Worm (Caenorhabditis elegans): ENCODE measurements around the gene B0272.4.

The B0272.4 gene

DNA sequence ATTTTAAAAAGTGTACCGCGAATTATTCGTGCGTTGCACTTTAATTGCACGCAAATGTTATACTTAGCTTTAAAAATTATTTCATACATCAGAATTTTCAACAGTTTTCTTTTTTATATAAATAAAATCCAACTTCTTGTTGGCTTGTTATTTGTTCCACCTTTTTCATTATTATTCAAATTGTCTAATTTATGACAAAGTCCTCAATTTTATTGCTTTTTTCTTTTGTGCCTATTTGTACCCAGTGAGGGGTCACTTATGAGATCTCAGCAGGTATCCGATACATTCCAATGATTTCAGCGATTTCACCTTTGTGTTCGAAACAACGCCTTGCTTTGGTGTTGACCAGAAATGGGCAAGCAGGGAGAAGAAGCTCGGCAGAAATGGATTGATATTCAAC lies 30.8 kb upstream of the B0272.4 start, which contains the start of gene fln-2:
Gene fln-2 (plus strand): TSS at position 301 of the 400 bp plus-strand sequence.
- TF ChIP-seq ztf-4 (tag; optimal IDR thresholded peaks at IDR 0.05) (no peak), nhr-85 (tag) (no peak), fos-1 (tag; optimal IDR thresholded peaks at IDR 0.05) (no peak)

DNA sequence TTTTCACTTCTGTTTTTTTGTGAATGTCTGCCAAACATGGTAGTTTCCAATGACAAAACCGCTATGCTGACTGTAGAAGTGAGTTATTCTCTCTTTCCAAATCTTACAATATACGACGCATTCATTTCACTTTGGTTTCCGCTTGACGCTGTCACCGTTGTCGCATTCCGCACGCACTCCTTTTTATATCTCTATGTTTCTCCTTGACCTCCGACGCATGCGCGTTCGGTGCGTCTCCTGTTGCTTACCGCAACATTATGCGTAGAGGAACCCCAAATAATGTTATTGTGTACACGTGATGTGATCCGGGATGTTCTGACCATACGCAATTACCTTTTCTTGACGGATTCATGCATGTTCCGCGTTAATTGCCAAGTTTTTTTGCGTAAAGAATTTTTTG lies 26.3 kb upstream of the B0272.4 start:
- TF ChIP-seq elt-3 (tag; optimal IDR thresholded peaks at IDR 0.05) (peak in 1 of 6 experiments; percentile 48), dpl-1 (GFP tag; optimal IDR thresholded peaks at IDR 0.05) (no peak), blmp-1 (tag; optimal IDR thresholded peaks at IDR 0.05) (peak; percentile 92)

- TF ChIP-seq sox-4 (tag; optimal IDR thresholded peaks at IDR 0.05) (no peak), lin-14 (GFP tag; optimal IDR thresholded peaks at IDR 0.05) (peak; percentile 59), blmp-1 (tag; optimal IDR thresholded peaks at IDR 0.05) (peak; percentile 40), xbp-1 (tag; optimal IDR thresholded peaks at IDR 0.05) (no peak), nhr-85 (tag) (peak; percentile 75)
Measured at ce11 chrX:9402464-9402863, 25.8 kb upstream of the B0272.4 start.

DNA sequence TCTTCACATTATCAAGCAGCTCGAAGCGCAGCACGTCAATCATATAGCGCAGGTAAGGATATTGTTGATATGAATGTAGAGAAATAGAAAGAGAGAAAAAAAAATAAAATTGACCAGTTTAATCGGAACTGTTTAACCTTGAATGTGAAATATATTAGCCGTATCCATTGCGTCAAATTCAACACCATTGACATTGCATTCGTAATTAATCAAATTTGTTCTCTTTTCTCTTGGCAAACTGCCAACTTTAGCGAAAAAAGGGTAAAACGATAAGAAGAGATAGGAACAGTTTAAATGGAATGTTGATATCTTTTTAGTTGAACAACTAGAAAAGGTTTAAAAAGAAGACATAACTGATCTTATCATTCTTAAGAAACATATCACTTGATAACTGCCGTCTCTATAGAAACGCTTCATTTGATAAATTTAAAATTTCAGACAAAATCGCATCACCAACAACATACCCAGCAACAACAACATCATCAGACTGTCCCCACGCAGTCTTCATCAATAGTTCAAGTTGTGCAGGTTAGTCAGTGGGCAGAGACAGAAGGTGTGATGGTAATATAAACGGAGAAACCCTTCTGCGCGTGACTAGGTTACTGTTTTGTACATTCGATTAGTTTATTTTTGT lies 24.5 kb upstream of the B0272.4 start:
- TF ChIP-seq efl-3 (GFP tag; optimal IDR thresholded peaks at IDR 0.05) (no peak), nhr-71 (tag; optimal IDR thresholded peaks at IDR 0.05) (peak; percentile 37), lin-14 (GFP tag; optimal IDR thresholded peaks at IDR 0.05) (peak; percentile 68), nhr-19 (GFP tag; conservative IDR thresholded peaks at IDR 0.05) (0 out of 2 replicates have a peak, but pooled peaks have one; percentile 12), skn-1 (tag; optimal IDR thresholded peaks at IDR 0.05) (no peak), snu-23 (GFP tag; optimal IDR thresholded peaks at IDR 0.05) (peak; percentile 35), ceh-90 (tag; optimal IDR thresholded peaks at IDR 0.05) (no peak), unc-62 (GFP tag; optimal IDR thresholded peaks at IDR 0.05) (no peak), jun-1 (tag; optimal IDR thresholded peaks at IDR 0.05) (no peak), tlp-1 (tag; optimal IDR thresholded peaks at IDR 0.05) (no peak), lin-15B (tag; optimal IDR thresholded peaks at IDR 0.05) (no peak), nhr-237 (tag; optimal IDR thresholded peaks at IDR 0.05) (no peak), F16B12.6 (tag; optimal IDR thresholded peaks at IDR 0.05) (no peak), egl-27 (tag; optimal IDR thresholded peaks at IDR 0.05) (no peak), fkh-4 (tag; optimal IDR thresholded peaks at IDR 0.05; ENCODE audit: borderline replicate concordance) (no peak), nhr-20 (tag; optimal IDR thresholded peaks at IDR 0.05) (peak; percentile 1), lsy-2 (tag; optimal IDR thresholded peaks at IDR 0.05) (peak; percentile 14 to 20), ceh-82 (tag; optimal IDR thresholded peaks at IDR 0.05) (no peak), lir-3 (tag; optimal IDR thresholded peaks at IDR 0.05; ENCODE audit: poor library complexity) (no peak), elt-3 (tag; optimal IDR thresholded peaks at IDR 0.05) (peak in 5 of 6 experiments; percentile 40 to 82 (median 52)), fos-1 (tag; optimal IDR thresholded peaks at IDR 0.05) (no peak), lin-39 (tag; optimal IDR thresholded peaks at IDR 0.05) (no peak), mep-1 (tag; optimal IDR thresholded peaks at IDR 0.05) (peak; percentile 37), irx-1 (tag; optimal IDR thresholded peaks at IDR 0.05) (peak; percentile 55), nhr-90 (tag; optimal IDR thresholded peaks at IDR 0.05; ENCODE audit: poor library complexity) (peak; percentile 57), dpl-1 (GFP tag; optimal IDR thresholded peaks at IDR 0.05) (no peak), lin-35 (GFP tag; optimal IDR thresholded peaks at IDR 0.05) (peak in 1 of 2 experiments; percentile 46), ztf-11 (tag; optimal IDR thresholded peaks at IDR 0.05) (no peak), rnt-1 (tag; optimal IDR thresholded peaks at IDR 0.05) (no peak), ets-5 (GFP tag; IDR thresholded peaks at IDR 0.05) (no peak), C16A3.4 (tag; optimal IDR thresholded peaks at IDR 0.05) (no peak), nhr-85 (tag) (peak; percentile 93), snpc-4 (tag; optimal IDR thresholded peaks at IDR 0.05) (no peak), blmp-1 (tag; optimal IDR thresholded peaks at IDR 0.05) (peak; percentile 67), zip-4 (GFP tag; optimal IDR thresholded peaks at IDR 0.05) (no peak), zag-1 (tag; optimal IDR thresholded peaks at IDR 0.05) (no peak), grh-1 (GFP tag; IDR thresholded peaks at IDR 0.05) (peak; percentile 48; the same call in 1 of the 2 replicates), mef-2 (tag; optimal IDR thresholded peaks at IDR 0.05) (no peak), ces-1 (GFP tag; optimal IDR thresholded peaks at IDR 0.05) (no peak), hlh-4 (tag; optimal IDR thresholded peaks at IDR 0.05) (no peak)

Data from whole organism, L1 larva.